Worm (Caenorhabditis elegans): Measurements from ENCODE around the gene str-101.
"Not testable (repeated sequence)": the region's sequence is repeated elsewhere in the genome, so short reads cannot be mapped to it uniquely, and the experiment has no call there.

str-101 gene

ce11 chrV:15752049-15752448 is 40.3 kb upstream of the str-101 start, which contains the start of gene str-43:
Gene str-43 (minus strand): TSS chrV:15752149.
- TF ChIP-seq rnt-1 (tag; optimal IDR thresholded peaks at IDR 0.05) (no peak), lin-14 (GFP tag; optimal IDR thresholded peaks at IDR 0.05) (no peak), ceh-8 (GFP tag; optimal IDR thresholded peaks at IDR 0.05) (no peak), nhr-12 (tag; optimal IDR thresholded peaks at IDR 0.05) (no peak), fos-1 (tag; optimal IDR thresholded peaks at IDR 0.05) (no peak), nhr-77 (tag; optimal IDR thresholded peaks at IDR 0.05) (no peak), nhr-76 (tag; optimal IDR thresholded peaks at IDR 0.05) (no peak), dsc-1 (tag; optimal IDR thresholded peaks at IDR 0.05) (no peak), tlp-1 (tag; optimal IDR thresholded peaks at IDR 0.05) (no peak), unc-62 (GFP tag; optimal IDR thresholded peaks at IDR 0.05) (no peak), aha-1 (tag; optimal IDR thresholded peaks at IDR 0.05) (no peak), zag-1 (tag; optimal IDR thresholded peaks at IDR 0.05) (no peak), jun-1 (tag; optimal IDR thresholded peaks at IDR 0.05) (no peak), sox-4 (tag; optimal IDR thresholded peaks at IDR 0.05) (no peak)

DNA sequence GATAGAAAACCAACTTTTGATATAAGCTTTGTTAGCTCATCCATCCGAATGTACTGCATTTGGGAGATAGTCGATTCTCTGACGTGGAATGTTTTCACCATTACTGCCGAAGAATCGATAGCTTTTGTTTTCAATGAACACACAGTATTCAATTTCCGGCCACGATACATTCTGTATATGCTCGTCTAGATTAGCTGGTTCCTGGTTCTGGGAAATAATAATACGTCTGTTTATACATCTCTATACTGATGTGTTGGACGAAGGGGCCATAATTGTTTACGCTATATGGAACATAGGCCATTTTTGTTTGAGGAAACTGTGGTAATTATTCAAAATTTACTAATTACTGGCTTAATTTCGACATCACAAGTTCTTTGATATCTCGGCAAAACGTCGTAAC is 38.3 kb upstream of the str-101 start, which contains the start of gene str-6:
str-6 (minus strand) TSS at position 101 of the 400 bp plus-strand sequence.
- TF ChIP-seq nhr-237 (tag; optimal IDR thresholded peaks at IDR 0.05) (no peak), dpl-1 (GFP tag; optimal IDR thresholded peaks at IDR 0.05) (no peak), unc-30 (tag; optimal IDR thresholded peaks at IDR 0.05) (no peak), C16A3.4 (tag; optimal IDR thresholded peaks at IDR 0.05) (no peak), fkh-4 (tag; optimal IDR thresholded peaks at IDR 0.05; ENCODE audit: borderline replicate concordance) (no peak), pag-3 (tag; optimal IDR thresholded peaks at IDR 0.05; ENCODE audit: borderline replicate concordance, insufficient read depth) (no peak), unc-130 (tag; optimal IDR thresholded peaks at IDR 0.05) (no peak), unc-98 (GFP tag; IDR thresholded peaks at IDR 0.05) (no peak), mep-1 (tag; optimal IDR thresholded peaks at IDR 0.05) (no peak), fkh-10 (GFP tag; optimal IDR thresholded peaks at IDR 0.05) (no peak), lin-39 (tag; optimal IDR thresholded peaks at IDR 0.05) (no peak), nhr-19 (GFP tag; conservative IDR thresholded peaks at IDR 0.05) (no peak), elt-3 (tag; optimal IDR thresholded peaks at IDR 0.05) (no peak), nhr-85 (tag) (no peak), snpc-4 (tag; optimal IDR thresholded peaks at IDR 0.05) (no peak)

ce11 chrV:15748343-15748742 is 36.5 kb upstream of the str-101 start, which contains the start of gene T23D5.8:
Gene T23D5.8 (minus strand): TSS chrV:15748443.
- TF ChIP-seq isw-1 (GFP tag; IDR thresholded peaks at IDR 0.05); nhr-237 (tag; optimal IDR thresholded peaks at IDR 0.05); mab-9 (GFP tag; IDR thresholded peaks at IDR 0.05): not testable (repeated sequence)

DNA sequence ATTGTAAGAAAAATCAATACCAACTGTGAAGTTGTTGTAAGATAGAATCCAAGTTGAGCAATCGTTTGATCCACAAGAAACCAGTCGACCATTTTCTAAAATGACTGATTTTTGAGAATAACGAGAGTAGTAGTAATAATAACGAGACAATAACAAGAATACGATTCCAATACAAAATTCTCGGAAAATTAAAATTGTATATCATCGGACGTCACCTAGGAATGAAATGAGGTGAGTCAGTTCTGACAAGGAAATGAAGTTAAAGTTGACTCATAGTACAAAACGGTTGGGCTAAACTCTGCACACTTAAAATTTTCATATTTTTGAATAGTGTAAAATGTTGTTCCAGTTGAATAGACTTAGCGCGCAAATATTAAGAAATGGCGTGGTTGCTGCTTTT is 32.6 kb upstream of the str-101 start, which contains the start of gene str-19:
str-19 (minus strand) TSS at position 101 of the 400 bp plus-strand sequence.
- not testable (repeated sequence) for TF ChIP-seq snu-23 (GFP tag; optimal IDR thresholded peaks at IDR 0.05); ceh-63 (GFP tag; optimal IDR thresholded peaks at IDR 0.05); mdl-1 (tag; optimal IDR thresholded peaks at IDR 0.05)

DNA sequence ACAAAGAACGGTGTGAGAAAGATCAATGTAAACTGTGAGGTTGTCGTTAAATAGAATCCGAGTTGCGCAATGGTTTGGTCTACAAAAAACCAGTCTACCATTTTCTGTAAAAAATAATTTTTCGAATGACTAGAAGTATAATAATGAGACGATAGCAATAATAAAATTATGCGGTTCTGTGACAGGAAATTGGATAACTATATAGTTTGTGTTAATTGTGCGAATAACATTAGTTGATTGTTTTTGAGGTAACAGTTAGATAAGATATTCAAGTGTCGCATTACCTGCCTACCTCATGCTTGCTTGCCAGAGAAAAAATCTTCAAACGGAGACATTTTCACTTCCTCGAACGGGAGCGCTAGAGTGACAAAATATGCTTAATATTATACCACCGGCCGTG is 30.1 kb upstream of the str-101 start, which contains the start of gene str-18:
str-18 (minus strand) TSS at position 101 of the 400 bp plus-strand sequence.
- TF ChIP-seq lin-39 (tag; optimal IDR thresholded peaks at IDR 0.05) (no peak), lin-15B (tag; optimal IDR thresholded peaks at IDR 0.05) (no peak), sup-37 (GFP tag; optimal IDR thresholded peaks at IDR 0.05) (no peak), tbx-2 (tag; optimal IDR thresholded peaks at IDR 0.05) (no peak), nhr-76 (tag; optimal IDR thresholded peaks at IDR 0.05) (no peak), ama-1 (optimal IDR thresholded peaks at IDR 0.05) (no peak), vab-15 (tag; optimal IDR thresholded peaks at IDR 0.05) (no peak), ceh-88 (GFP tag; IDR thresholded peaks at IDR 0.05) (no peak), nhr-12 (tag; optimal IDR thresholded peaks at IDR 0.05) (no peak), lin-35 (GFP tag; optimal IDR thresholded peaks at IDR 0.05) (no peak), unc-98 (GFP tag; IDR thresholded peaks at IDR 0.05) (no peak), dsc-1 (tag; optimal IDR thresholded peaks at IDR 0.05) (no peak), ztf-11 (tag; optimal IDR thresholded peaks at IDR 0.05) (no peak), mef-2 (tag; optimal IDR thresholded peaks at IDR 0.05) (no peak)
